Fruit fly (Drosophila melanogaster) S2 (cell line): ENCODE results near the gene CG14106.

ENCODE experiments used
- CG8478 ChIP-seq: fragments of >200 bp; optimal IDR thresholded peaks from 2 replicates; lab custom pipeline; 2018
- CTCF ChIP-seq, 2 experiments: fragments of >200 bp; optimal IDR thresholded peaks; 2 replicates each; lab custom pipeline; 2018

- TF ChIP-seq CG8478 (lab: Kevin White, UChicago) (no peak), CTCF (optimal IDR thresholded peaks at IDR 0.05; lab: Kevin White, UChicago) (no peak)
These were observed 8.1 kb upstream of the CG14106 start for dm6 chr3L:13433522-13433921.
